Fruit fly (Drosophila melanogaster): ENCODE data around the gene CG4935.

CG4935 gene

dm6 chr2L:16286360-16287005 lies 24.5 kb downstream of the CG4935 start (continued):
- peak; percentile 73 for TF ChIP-seq CG13123 (GFP tag; optimal IDR thresholded peaks at IDR 0.05)
- TF ChIP-seq CG18262 (tag; optimal IDR thresholded peaks at IDR 0.05), result peak; percentile 91
- TF ChIP-seq CG6683 (GFP tag; optimal IDR thresholded peaks at IDR 0.05), result peak; percentile 67
- no peak for TF ChIP-seq Lpt (GFP tag; optimal IDR thresholded peaks at IDR 0.05)
- peak; percentile 48 for TF ChIP-seq CG8290 (GFP tag; optimal IDR thresholded peaks at IDR 0.05)
- peak in 1 of 2 experiments; percentile 72 for TF ChIP-seq CG8290 (tag; optimal IDR thresholded peaks at IDR 0.05)
- TF ChIP-seq MESR4 (GFP tag; optimal IDR thresholded peaks at IDR 0.05), result no peak
- TF ChIP-seq CG1603 (tag; optimal IDR thresholded peaks at IDR 0.05), result peak; percentile 61
- TF ChIP-seq zf30C (GFP tag; optimal IDR thresholded peaks at IDR 0.05), result no peak
- TF ChIP-seq CG12219 (GFP tag; optimal IDR thresholded peaks at IDR 0.05), result peak; percentile 57
- TF ChIP-seq emc (GFP tag; optimal IDR thresholded peaks at IDR 0.05), result peak; percentile 61
- peak; percentile 51 for TF ChIP-seq CG1647 (GFP tag; optimal IDR thresholded peaks at IDR 0.05)
- TF ChIP-seq CG7745 (tag; optimal IDR thresholded peaks at IDR 0.05), result peak; percentile 15
- no peak for TF ChIP-seq CG14441 (GFP tag; IDR thresholded peaks at IDR 0.05)
- peak; percentile 69 for TF ChIP-seq crc (GFP tag; optimal IDR thresholded peaks at IDR 0.05)
- TF ChIP-seq Chrac-16 (GFP tag; optimal IDR thresholded peaks at IDR 0.05), result peak; percentile 82
- peak; percentile 88 for TF ChIP-seq grau (tag; optimal IDR thresholded peaks at IDR 0.05)
- no peak for TF ChIP-seq ham (GFP tag; IDR thresholded peaks at IDR 0.05)
- TF ChIP-seq CG10274 (GFP tag; optimal IDR thresholded peaks at IDR 0.05), result peak; percentile 75
- TF ChIP-seq D (optimal IDR thresholded peaks at IDR 0.05), result no peak
- TF ChIP-seq D (GFP tag; optimal IDR thresholded peaks at IDR 0.05), result peak; percentile 72
- peak; percentile 86 for TF ChIP-seq cwo (GFP tag; optimal IDR thresholded peaks at IDR 0.05)
- no peak for TF ChIP-seq aop (GFP tag; IDR thresholded peaks at IDR 0.05)
- peak; percentile 91 for TF ChIP-seq Gug (GFP tag; IDR thresholded peaks at IDR 0.05)
- TF ChIP-seq CG11093 (GFP tag; IDR thresholded peaks at IDR 0.05), result peak; percentile 66; the same call in 2 of the 3 replicates
- peak; percentile 83 for TF ChIP-seq nmo (GFP tag; optimal IDR thresholded peaks at IDR 0.05)
- no peak for TF ChIP-seq CG10431 (GFP tag; optimal IDR thresholded peaks at IDR 0.05)
- TF ChIP-seq NC2α (GFP tag; optimal IDR thresholded peaks at IDR 0.05), result peak; percentile 70
- TF ChIP-seq caup (GFP tag; optimal IDR thresholded peaks at IDR 0.05; ENCODE audit: severe bottlenecking), result peak; percentile 85
- TF ChIP-seq sisA (GFP tag; IDR thresholded peaks at IDR 0.05), result no peak
- peak; percentile 64 for TF ChIP-seq CG6854 (GFP tag; optimal IDR thresholded peaks at IDR 0.05)
- TF ChIP-seq Optix (GFP tag; IDR thresholded peaks at IDR 0.05), result no peak
- TF ChIP-seq Opbp (GFP tag; IDR thresholded peaks at IDR 0.05; ENCODE audit: partially characterized antibody), result no peak
- peak; percentile 21 for TF ChIP-seq ems (GFP tag; optimal IDR thresholded peaks at IDR 0.05)
- TF ChIP-seq CG13775 (GFP tag; optimal IDR thresholded peaks at IDR 0.05), result peak; percentile 85
- TF ChIP-seq CG4854 (GFP tag; optimal IDR thresholded peaks at IDR 0.05), result peak; percentile 84
- peak; percentile 82 for TF ChIP-seq CG6254 (GFP tag; optimal IDR thresholded peaks at IDR 0.05)
- TF ChIP-seq NK7.1 (GFP tag; optimal IDR thresholded peaks at IDR 0.05), result peak; percentile 69
- TF ChIP-seq gcm (GFP tag; optimal IDR thresholded peaks at IDR 0.05), result peak; percentile 78
- TF ChIP-seq CG9609 (GFP tag; optimal IDR thresholded peaks at IDR 0.05), result peak; percentile 75
- peak; percentile 63 for TF ChIP-seq Hand (GFP tag; optimal IDR thresholded peaks at IDR 0.05)
- TF ChIP-seq odd (GFP tag; optimal IDR thresholded peaks at IDR 0.05), result peak; percentile 74
- peak in 1 of 2 experiments; percentile 69 for TF ChIP-seq Pdp1 (GFP tag; optimal IDR thresholded peaks at IDR 0.05)
- peak; percentile 26 for TF ChIP-seq da (GFP tag; optimal IDR thresholded peaks at IDR 0.05)
- peak; percentile 40 for TF ChIP-seq NC2β (GFP tag; optimal IDR thresholded peaks at IDR 0.05)
- TF ChIP-seq sob (GFP tag; IDR thresholded peaks at IDR 0.05), result no peak
- TF ChIP-seq exex (tag; optimal IDR thresholded peaks at IDR 0.05), result peak; percentile 44
- peak; percentile 62 for TF ChIP-seq CG3995 (GFP tag; optimal IDR thresholded peaks at IDR 0.05)
- no peak for TF ChIP-seq al (GFP tag; IDR thresholded peaks at IDR 0.05)
- TF ChIP-seq repo (GFP tag; optimal IDR thresholded peaks at IDR 0.05), result peak; percentile 32
